Worm (Caenorhabditis elegans) whole organism, L3 larva: ENCODE results near the gene C46G7.1.

ENCODE experiments used
- ZK546.5 ChIP-seq: sonication (generic microtip); optimal IDR thresholded peaks from 2 replicates; lab custom pipeline; 2017; ENCODE audit warnings: missing biosample characterization, missing genetic modification characterization
- elt-1 ChIP-seq: fragments of 150-350 bp; optimal IDR thresholded peaks from 2 replicates; lab custom pipeline; 2014; ENCODE audit warnings: missing biosample characterization, missing genetic modification characterization
- ztf-11 ChIP-seq: fragments of 150-350 bp; optimal IDR thresholded peaks from 2 replicates; lab custom pipeline; 2014; ENCODE audit warnings: missing biosample characterization, missing genetic modification characterization

ce11 chrIV:5983191-5983590 lies 34.6 kb upstream of the C46G7.1 start:
- no peak for TF ChIP-seq ztf-11 (tag; lab: Kevin White, UChicago)
- no peak for TF ChIP-seq elt-1 (tag; lab: Kevin White, UChicago)
- no peak for TF ChIP-seq ZK546.5
